Worm (Caenorhabditis elegans): ENCODE measurements around the gene pes-10.
A peak's percentile ranks its signal among the peaks of the same experiment; 100 is the strongest.

pes-10 gene

ce11 chrII:12819979-12820378 is 27.7 kb downstream of the pes-10 start:
- TF ChIP-seq ceh-44 (GFP tag; IDR thresholded peaks at IDR 0.05): no peak
- TF ChIP-seq daf-8 (GFP tag; IDR thresholded peaks at IDR 0.05): no peak
- TF ChIP-seq ztf-11 (tag; optimal IDR thresholded peaks at IDR 0.05): no peak
- TF ChIP-seq zfp-3 (GFP tag; conservative IDR thresholded peaks at IDR 0.05): no peak
- no peak for TF ChIP-seq lin-29 (GFP tag; IDR thresholded peaks at IDR 0.05)
- no peak for TF ChIP-seq F10B5.3 (tag; optimal IDR thresholded peaks at IDR 0.05)
- no peak for TF ChIP-seq ama-1 (optimal IDR thresholded peaks at IDR 0.05)

ce11 chrII:12818488-12818887 is 29.1 kb downstream of the pes-10 start, which contains the start of gene Y46G5A.22:
Gene Y46G5A.22, minus strand, starts transcription at chrII:12818588.
- TF ChIP-seq dpl-1 (GFP tag; optimal IDR thresholded peaks at IDR 0.05) (no peak), daf-12 (tag; optimal IDR thresholded peaks at IDR 0.05) (no peak), hlh-30 (tag; optimal IDR thresholded peaks at IDR 0.05; ENCODE audit: insufficient read depth) (peak; percentile 15), mdl-1 (tag; optimal IDR thresholded peaks at IDR 0.05) (no peak), unc-62 (GFP tag; optimal IDR thresholded peaks at IDR 0.05 in 1 of 2) (peak in 1 of 2 experiments; percentile 72), unc-62 (tag; optimal IDR thresholded peaks at IDR 0.05) (no peak), T20F7.1 (GFP tag; optimal IDR thresholded peaks at IDR 0.05) (no peak), D1046.2 (GFP tag; IDR thresholded peaks at IDR 0.05) (no peak), nhr-11 (tag; optimal IDR thresholded peaks at IDR 0.05) (no peak), pqm-1 (tag; optimal IDR thresholded peaks at IDR 0.05) (no peak), zip-2 (tag; optimal IDR thresholded peaks at IDR 0.05) (no peak), F44E2.7 (GFP tag; IDR thresholded peaks at IDR 0.05) (no peak), zfp-3 (GFP tag; conservative IDR thresholded peaks at IDR 0.05) (no peak), vab-7 (GFP tag; IDR thresholded peaks at IDR 0.05) (no peak)

ce11 chrII:12816412-12817146 is 31.1 kb downstream of the pes-10 start, which contains the start of gene acl-7:
Gene acl-7, minus strand, starts transcription at chrII:12816462.
- TF ChIP-seq nhr-28 (tag; optimal IDR thresholded peaks at IDR 0.05) (peak; percentile 43), dmd-6 (GFP tag; IDR thresholded peaks at IDR 0.05) (peak; percentile 46; the same call in 1 of the 2 replicates), Y75B8A.6 (GFP tag; IDR thresholded peaks at IDR 0.05) (no peak), pqm-1 (tag; optimal IDR thresholded peaks at IDR 0.05) (peak; percentile 82), mdl-1 (tag; optimal IDR thresholded peaks at IDR 0.05) (peak in 1 of 2 experiments; percentile 10), ama-1 (optimal IDR thresholded peaks at IDR 0.05) (no peak), fos-1 (tag; optimal IDR thresholded peaks at IDR 0.05) (no peak), unc-39 (tag; optimal IDR thresholded peaks at IDR 0.05) (no peak), nhr-48 (tag; optimal IDR thresholded peaks at IDR 0.05) (no peak), vab-7 (GFP tag; IDR thresholded peaks at IDR 0.05) (no peak), daf-16 (GFP tag; optimal IDR thresholded peaks at IDR 0.05) (no peak), daf-16 (tag; optimal IDR thresholded peaks at IDR 0.05) (peak; percentile 52), hlh-30 (tag; optimal IDR thresholded peaks at IDR 0.05; ENCODE audit: insufficient read depth) (peak; percentile 41), dve-1 (tag; optimal IDR thresholded peaks at IDR 0.05; ENCODE audit: insufficient read depth) (peak; percentile 55), hlh-11 (tag; optimal IDR thresholded peaks at IDR 0.05) (peak; percentile 40), mdt-29 (GFP tag; IDR thresholded peaks at IDR 0.05) (peak; percentile 92)

- TF ChIP-seq F10B5.3 (tag; optimal IDR thresholded peaks at IDR 0.05): no peak
- peak; percentile 95 for TF ChIP-seq aha-1 (tag)
Measured at ce11 chrII:12813253-12813652, 34.4 kb downstream of the pes-10 start.

ce11 chrII:12810709-12811108 is 36.9 kb downstream of the pes-10 start, which contains the start of gene Y46G5A.20:
Gene Y46G5A.20, plus strand, starts transcription at chrII:12811009.
- TF ChIP-seq daf-16 (GFP tag; optimal IDR thresholded peaks at IDR 0.05) (no peak), daf-16 (tag; optimal IDR thresholded peaks at IDR 0.05) (peak; percentile 52), mep-1 (tag; optimal IDR thresholded peaks at IDR 0.05) (no peak), tra-1 (GFP tag; IDR thresholded peaks at IDR 0.05) (no peak), hlh-30 (tag; optimal IDR thresholded peaks at IDR 0.05; ENCODE audit: insufficient read depth) (no peak), pqm-1 (tag; optimal IDR thresholded peaks at IDR 0.05) (peak; percentile 15), ztf-7 (tag; optimal IDR thresholded peaks at IDR 0.05) (no peak)

Measured in whole organism, L4 larva.